Fruit fly (Drosophila melanogaster): Measurements from ENCODE around the gene CG13029.

The CG13029 gene

DNA sequence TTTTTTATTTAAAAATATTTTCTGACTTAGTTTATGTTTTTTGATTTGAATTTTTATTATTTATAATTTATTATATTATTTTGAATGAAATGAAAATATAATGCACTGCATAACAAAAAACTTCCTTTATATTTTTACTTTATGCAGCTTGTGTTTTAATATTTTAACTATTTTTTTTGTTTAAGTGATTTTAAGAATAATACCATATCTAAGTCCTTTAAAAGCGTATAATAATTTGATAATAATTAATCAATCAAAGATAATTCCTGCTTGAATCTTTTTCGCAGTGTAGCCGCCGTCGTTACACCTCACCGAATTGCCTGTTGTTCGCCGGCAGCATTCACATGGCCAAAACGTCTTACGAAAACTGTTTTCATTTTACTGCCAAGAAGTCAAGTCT, 35.2 kb upstream of the CG13029 start (continued):
- TF ChIP-seq CG3919 (GFP tag; optimal IDR thresholded peaks at IDR 0.05) (no peak), CG9139 (GFP tag; optimal IDR thresholded peaks at IDR 0.05) (no peak), CG7368 (GFP tag; optimal IDR thresholded peaks at IDR 0.05) (no peak), CG15336 (GFP tag; IDR thresholded peaks at IDR 0.05) (peak; percentile 42; the same call in 1 of the 2 replicates), CG6163 (GFP tag; IDR thresholded peaks at IDR 0.05) (no peak), svp (GFP tag) (no peak), fd59A (GFP tag; optimal IDR thresholded peaks at IDR 0.05) (no peak), achi (GFP tag; optimal IDR thresholded peaks at IDR 0.05) (no peak), CG34406 (GFP tag; optimal IDR thresholded peaks at IDR 0.05) (peak; percentile 36), CG10669 (GFP tag; optimal IDR thresholded peaks at IDR 0.05) (no peak), OdsH (GFP tag; optimal IDR thresholded peaks at IDR 0.05) (peak; percentile 33), ss (GFP tag; optimal IDR thresholded peaks at IDR 0.05) (peak in 1 of 2 experiments; percentile 15), pdm3 (GFP tag; optimal IDR thresholded peaks at IDR 0.05) (no peak), Eip75B (GFP tag; optimal IDR thresholded peaks at IDR 0.05) (no peak), lz (GFP tag; optimal IDR thresholded peaks at IDR 0.05) (no peak), CG4318 (GFP tag; optimal IDR thresholded peaks at IDR 0.05) (no peak), net (GFP tag; optimal IDR thresholded peaks at IDR 0.05) (peak; percentile 16), Hr38 (GFP tag; optimal IDR thresholded peaks at IDR 0.05) (no peak), CG6276 (GFP tag; optimal IDR thresholded peaks at IDR 0.05) (no peak), CG8119 (GFP tag; IDR thresholded peaks at IDR 0.05) (peak; percentile 46; the same call in 1 of the 3 replicates), Met (GFP tag; optimal IDR thresholded peaks at IDR 0.05) (peak; percentile 3), Sox15 (GFP tag; optimal IDR thresholded peaks at IDR 0.05) (no peak), vri (GFP tag; optimal IDR thresholded peaks at IDR 0.05) (no peak), Sox102F (GFP tag; optimal IDR thresholded peaks at IDR 0.05) (no peak), spab (GFP tag; optimal IDR thresholded peaks at IDR 0.05) (no peak), Gug (GFP tag; IDR thresholded peaks at IDR 0.05) (no peak), Hr39 (GFP tag; optimal IDR thresholded peaks at IDR 0.05) (no peak), Eip78C (GFP tag) (peak; percentile 81), CG6792 (GFP tag; optimal IDR thresholded peaks at IDR 0.05) (no peak), salr (GFP tag; optimal IDR thresholded peaks at IDR 0.05) (peak in 1 of 2 experiments; percentile 35)

DNA sequence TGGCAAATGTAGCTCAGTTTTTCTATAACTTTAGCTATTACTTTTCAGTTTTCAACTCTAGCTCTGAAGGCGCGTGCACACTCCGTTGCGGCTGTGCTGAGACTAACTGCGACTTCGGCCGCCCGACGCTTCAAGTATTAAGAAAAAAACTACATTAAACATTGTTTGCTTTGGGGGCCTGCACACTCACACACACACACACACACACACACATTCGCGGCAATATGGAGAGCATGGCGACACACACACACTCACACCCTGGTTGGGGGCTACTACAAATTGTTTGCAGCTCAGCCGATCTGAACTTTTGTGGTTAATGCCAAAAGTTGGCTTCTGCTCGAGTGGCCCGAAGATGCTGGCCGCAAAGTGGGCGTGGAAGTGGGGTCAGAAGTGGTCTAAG, 31.5 kb upstream of the CG13029 start, which contains the start of gene CG13024:
Gene CG13024 (minus strand): TSS at position 108 of the 400 bp plus-strand sequence.
- TF ChIP-seq CG6854 (GFP tag; optimal IDR thresholded peaks at IDR 0.05) (no peak), fkh (GFP tag; optimal IDR thresholded peaks at IDR 0.05) (no peak), Ets96B (tag; optimal IDR thresholded peaks at IDR 0.05) (no peak), CG3919 (GFP tag; optimal IDR thresholded peaks at IDR 0.05) (no peak), OdsH (GFP tag; optimal IDR thresholded peaks at IDR 0.05) (no peak), CG8632 (GFP tag; optimal IDR thresholded peaks at IDR 0.05) (no peak)

DNA sequence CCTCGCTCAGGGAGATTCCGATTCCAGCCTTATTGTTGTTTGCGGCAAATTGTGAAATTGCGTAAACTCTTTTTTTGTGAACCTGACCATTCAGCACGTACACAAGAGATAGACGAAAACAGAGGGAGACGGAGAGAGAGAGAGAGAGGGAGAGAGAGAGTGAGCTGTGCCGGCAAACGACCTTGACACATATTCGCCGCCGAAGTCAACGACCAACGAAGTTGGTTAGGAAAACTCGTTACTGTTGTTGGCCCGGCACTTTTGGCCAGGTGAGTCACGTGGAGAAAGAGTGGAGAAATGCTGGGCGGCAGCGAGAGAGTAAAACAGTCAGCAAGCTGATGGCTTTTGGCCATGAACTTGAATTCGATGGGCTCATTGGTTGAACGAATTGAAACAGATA, 30.4 kb upstream of the CG13029 start:
- TF ChIP-seq Eip75B (GFP tag; optimal IDR thresholded peaks at IDR 0.05): peak; percentile 27
- TF ChIP-seq Blimp-1 (GFP tag; optimal IDR thresholded peaks at IDR 0.05): peak; percentile 34
- no peak for TF ChIP-seq CG31627 (GFP tag; optimal IDR thresholded peaks at IDR 0.05)

DNA sequence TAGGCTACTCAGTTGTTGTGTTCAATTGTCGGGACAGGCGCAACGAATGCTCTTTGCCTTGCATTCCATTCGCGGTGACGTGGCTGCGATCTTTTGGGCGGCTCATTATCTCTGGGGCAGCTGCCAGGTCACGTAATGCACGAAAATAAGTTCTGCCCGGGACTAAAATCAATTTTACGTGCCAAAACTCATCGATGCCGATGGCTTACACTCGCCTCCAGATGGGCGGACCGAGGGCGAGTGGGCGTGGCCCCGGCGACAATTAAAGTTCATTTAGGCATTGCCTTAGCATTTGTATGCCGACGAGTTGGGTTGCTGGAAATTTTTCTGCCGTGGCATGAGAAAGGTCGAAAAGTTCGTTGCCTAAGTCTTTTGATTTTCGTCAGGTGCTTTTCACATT, 23.7 kb upstream of the CG13029 start:
- TF ChIP-seq Hr4 (GFP tag; optimal IDR thresholded peaks at IDR 0.05) (no peak), achi (GFP tag; optimal IDR thresholded peaks at IDR 0.05) (no peak), CG9139 (GFP tag; optimal IDR thresholded peaks at IDR 0.05) (no peak), CG11294 (GFP tag; IDR thresholded peaks at IDR 0.05) (no peak), lz (GFP tag; optimal IDR thresholded peaks at IDR 0.05) (no peak), CG3919 (GFP tag; optimal IDR thresholded peaks at IDR 0.05) (no peak), CG10631 (GFP tag; optimal IDR thresholded peaks at IDR 0.05) (no peak), CG10669 (GFP tag; optimal IDR thresholded peaks at IDR 0.05) (no peak), svp (GFP tag) (no peak), ss (GFP tag; optimal IDR thresholded peaks at IDR 0.05) (no peak), pdm3 (GFP tag; optimal IDR thresholded peaks at IDR 0.05) (no peak), fd59A (GFP tag; optimal IDR thresholded peaks at IDR 0.05) (no peak), Ets96B (tag; optimal IDR thresholded peaks at IDR 0.05) (no peak)
